Worm (Caenorhabditis elegans) whole organism, dauer: ENCODE data around the gene Y43F8B.13.

ENCODE experiments used
- unc-62 ChIP-seq: sonication (generic microtip); optimal IDR thresholded peaks from 2 replicates; lab custom pipeline; 2017; ENCODE audit warnings: missing biosample characterization, missing genetic modification reagents, missing genetic modification characterization

Gene Y43F8B.13

DNA sequence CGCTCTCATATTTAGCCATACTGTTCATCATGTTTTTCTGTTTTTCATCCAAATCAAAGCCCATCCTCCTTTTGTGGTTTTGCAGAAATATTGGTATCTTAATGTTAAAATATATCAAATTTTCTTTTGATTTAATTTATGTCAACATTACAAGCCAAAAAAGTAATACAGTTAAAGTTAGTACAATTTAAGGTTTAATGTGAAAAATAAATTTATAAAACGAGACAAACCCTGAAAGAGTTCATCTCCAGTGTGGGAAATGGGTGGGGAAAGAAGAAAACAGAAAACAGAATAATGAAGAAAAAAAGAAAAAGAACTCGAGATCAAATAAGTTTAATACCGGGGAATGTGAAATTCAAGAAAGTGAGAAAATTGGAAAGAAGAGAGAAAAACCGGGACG, 6.9 kb upstream of the Y43F8B.13 start, which contains the start of gene M04C3.2:
Gene M04C3.2 (minus strand): TSS at position 101 of the 400 bp plus-strand sequence.
- no peak for TF ChIP-seq unc-62 (GFP tag; lab: Kevin White, UChicago)

DNA sequence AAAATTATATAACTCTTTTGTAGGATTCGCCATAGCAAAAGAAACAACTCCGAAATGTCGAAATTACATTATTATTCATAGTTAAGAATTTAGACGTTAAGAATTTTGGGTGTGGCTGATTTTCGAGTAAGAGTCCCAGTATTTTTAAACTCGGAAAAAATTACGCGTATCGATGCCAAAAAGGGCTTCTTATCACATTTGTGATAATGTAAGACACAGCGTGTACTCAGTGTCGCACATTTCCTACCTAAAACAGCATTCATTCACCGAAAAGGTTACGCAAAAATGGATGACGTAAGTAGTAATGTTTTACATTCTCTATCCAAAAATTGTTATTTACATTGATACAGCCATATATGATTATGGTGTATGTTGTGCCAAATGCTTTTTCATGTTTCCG, 6.2 kb upstream of the Y43F8B.13 start, which contains the start of gene M04C3.5:
Gene M04C3.5 (plus strand): TSS at position 190 of the 400 bp plus-strand sequence.
- TF ChIP-seq unc-62 (GFP tag; lab: Kevin White, UChicago): no peak

DNA sequence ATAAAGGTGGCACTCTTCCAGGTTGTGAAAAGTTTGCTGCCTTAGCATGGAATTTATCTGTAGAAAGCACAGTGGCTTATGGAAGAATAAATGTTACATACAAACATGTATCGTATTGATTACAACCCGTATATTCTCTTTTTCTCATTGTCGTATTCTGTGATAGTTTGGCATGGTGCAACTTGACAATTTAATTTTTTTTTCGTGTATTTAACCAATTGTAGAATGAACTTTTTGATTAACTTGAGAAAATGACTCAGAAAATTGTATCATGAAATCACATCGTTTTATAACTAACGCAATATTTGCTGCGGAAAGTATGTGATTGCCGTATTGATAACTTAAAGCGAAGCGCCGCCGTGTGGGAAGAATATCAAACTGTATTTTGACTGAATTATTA, 1.4 kb downstream of the Y43F8B.13 start, which contains the start of gene Y43F8B.24:
Gene Y43F8B.24 (plus strand): TSS at position 301 of the 400 bp plus-strand sequence.
- TF ChIP-seq unc-62 (GFP tag; lab: Kevin White, UChicago): no peak

DNA sequence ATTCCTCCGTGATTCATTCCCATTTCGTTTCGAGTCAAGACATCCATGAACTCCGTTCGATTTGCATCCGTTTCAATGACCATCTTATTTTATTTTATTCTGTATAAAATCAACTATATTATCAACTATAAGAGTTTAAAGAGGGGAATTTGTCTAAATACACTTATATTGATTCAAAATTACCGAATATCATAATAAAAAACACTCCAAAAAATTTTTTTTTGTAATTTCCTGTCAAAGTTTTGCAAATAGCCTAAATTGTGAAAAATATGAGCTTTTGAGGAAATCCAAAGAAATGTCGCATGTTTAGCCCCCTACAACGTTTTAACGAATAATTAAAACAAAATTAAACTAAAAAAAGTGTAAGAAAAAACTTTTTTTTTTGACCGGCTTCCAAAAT, 6.3 kb downstream of the Y43F8B.13 start, which contains the start of gene Y43F8B.15:
Gene Y43F8B.15 (minus strand): TSS at position 101 of the 400 bp plus-strand sequence.
- TF ChIP-seq unc-62 (GFP tag; lab: Kevin White, UChicago): no peak

DNA sequence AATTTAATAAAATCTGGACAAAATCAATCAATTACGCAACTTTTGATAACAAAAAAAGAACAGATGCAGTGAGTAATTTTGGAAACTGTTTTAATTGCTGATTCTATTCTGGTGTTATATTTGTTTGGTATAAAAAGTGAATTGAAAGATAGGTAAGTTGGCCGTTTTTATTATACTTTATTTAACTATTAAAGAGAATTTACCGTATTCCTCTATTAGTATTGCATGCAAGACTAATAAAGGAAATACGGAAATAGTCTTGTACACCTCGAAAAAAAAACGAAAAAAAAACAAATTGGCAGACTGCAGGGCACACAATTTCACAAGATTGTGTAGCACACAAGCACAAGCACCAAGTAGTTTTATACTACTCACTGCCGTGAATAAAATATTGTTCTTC, 6.9 kb downstream of the Y43F8B.13 start, which contains the start of gene Y43F8B.25:
Gene Y43F8B.25 (plus strand): TSS at position 301 of the 400 bp plus-strand sequence.
- no peak for TF ChIP-seq unc-62 (GFP tag; lab: Kevin White, UChicago)

DNA sequence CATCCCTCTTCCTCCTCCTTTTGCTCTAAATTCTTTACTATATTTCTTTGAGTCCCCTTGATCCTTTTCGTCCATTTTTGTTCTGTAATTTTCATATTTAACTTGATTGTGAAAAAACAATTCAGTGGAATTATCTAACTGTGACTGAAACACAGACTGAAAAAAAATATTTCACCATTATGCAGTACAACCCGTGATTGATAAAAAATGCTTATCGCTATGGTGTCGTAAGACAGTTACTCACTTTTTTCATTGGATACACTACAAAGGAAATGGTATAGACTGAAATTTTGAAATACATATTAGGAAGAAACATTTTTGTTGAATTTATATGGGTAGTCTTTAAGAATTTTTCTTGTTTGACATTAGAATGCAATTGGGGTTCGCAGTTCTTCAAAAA, 11.8 kb downstream of the Y43F8B.13 start, which contains the start of gene Y43F8B.23:
Gene Y43F8B.23 (minus strand): TSS at position 75 of the 400 bp plus-strand sequence.
- no peak for TF ChIP-seq unc-62 (GFP tag; lab: Kevin White, UChicago)

DNA sequence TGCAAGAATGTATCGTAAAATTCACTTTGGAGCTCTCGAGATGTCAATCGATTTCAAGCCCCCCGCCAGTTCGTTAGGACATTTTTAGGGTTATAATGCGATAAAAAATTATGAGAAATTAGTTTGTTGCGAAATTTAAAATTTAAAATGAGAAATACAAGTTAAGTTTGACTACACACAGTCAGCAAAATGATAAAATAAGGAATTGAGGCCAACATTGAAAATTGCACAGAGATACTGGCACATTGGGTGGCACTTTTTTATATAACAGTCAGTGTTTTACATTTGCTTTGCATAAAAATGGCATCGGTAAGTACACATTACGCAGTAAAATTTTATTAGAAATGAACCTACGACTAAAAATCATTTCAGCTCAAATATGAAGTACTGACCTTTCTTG, 12.3 kb downstream of the Y43F8B.13 start, which contains the start of gene Y43F8B.12:
Gene Y43F8B.12 (plus strand): TSS at position 301 of the 400 bp plus-strand sequence.
- TF ChIP-seq unc-62 (GFP tag; lab: Kevin White, UChicago): no peak

DNA sequence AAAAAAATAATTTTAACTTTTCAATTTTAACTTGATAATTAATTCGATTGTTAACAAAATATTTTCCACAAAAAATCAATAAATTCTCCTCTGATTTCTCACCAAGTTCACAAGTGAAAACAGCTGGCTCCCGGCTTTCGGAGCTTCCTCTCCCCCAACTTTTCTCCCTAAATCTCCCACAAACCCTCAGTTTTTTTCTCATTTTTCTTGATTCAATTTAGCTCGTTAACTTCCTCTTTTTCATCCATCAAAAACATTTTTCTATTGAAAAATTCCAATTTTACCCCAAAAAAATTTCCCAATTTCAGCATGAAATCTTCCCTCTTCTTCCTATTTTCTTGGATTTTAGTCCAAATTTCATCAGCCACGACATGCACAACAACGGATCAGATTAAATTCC, 14.6 kb downstream of the Y43F8B.13 start, which contains the start of gene Y43F8B.11:
Gene Y43F8B.11 (plus strand): TSS at position 301 of the 400 bp plus-strand sequence.
- no peak for TF ChIP-seq unc-62 (GFP tag; lab: Kevin White, UChicago)

DNA sequence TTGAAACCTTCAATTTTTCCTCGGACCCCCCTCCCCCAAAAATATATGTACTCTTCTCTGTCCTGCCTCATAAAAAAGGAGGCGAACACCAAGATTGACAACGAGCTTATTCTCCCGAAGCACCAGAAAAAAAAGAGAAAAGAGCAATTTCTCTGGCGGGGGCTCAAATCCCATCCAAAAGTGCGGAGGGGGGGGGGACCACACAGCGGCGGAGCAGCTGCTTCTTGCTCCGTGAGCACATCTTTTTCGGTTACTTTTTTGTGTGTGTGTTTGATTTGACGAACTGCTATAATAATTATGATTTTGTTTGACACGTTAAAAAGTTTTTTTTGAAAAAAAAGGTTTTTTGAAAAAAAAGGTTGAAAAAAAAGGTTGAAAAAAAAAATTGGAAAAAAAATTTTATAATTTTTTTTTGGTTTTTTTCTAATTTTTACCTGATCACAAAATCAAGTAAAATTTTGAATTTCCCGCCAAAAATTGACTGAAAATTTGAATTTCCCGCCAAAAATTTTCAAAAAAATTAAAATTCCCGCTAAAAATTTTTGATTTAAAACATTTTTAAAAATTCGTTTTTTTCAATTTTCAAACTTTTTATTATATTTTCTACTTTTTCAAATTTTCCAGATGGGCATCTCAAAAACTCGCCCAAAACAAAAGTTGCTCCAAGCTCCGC, 18.2 kb downstream of the Y43F8B.13 start, which contains the start of gene Y43F8B.10:
Gene Y43F8B.10 (plus strand): TSS at position 623 of the 673 bp plus-strand sequence.
- no peak for TF ChIP-seq unc-62 (GFP tag; lab: Kevin White, UChicago)

DNA sequence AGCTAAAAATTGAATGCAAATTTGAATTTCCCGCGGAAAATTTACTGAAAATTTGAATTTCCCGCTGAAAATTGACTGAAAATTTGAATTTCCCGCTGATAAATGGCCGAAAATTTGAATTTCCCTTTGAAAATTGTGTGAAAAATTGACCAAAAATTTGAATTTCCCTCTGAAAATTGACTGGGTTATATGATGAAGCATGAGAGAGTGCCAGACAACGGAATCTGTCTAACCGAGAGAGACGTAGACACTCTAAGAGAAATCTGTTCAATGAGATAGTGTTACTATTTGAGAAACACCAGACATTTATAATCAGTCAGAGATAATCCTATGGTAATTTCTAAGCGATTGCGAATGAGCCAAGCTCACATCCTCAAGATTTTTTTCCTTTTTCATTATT, 21.6 kb downstream of the Y43F8B.13 start:
- no peak for TF ChIP-seq unc-62 (GFP tag; lab: Kevin White, UChicago)

DNA sequence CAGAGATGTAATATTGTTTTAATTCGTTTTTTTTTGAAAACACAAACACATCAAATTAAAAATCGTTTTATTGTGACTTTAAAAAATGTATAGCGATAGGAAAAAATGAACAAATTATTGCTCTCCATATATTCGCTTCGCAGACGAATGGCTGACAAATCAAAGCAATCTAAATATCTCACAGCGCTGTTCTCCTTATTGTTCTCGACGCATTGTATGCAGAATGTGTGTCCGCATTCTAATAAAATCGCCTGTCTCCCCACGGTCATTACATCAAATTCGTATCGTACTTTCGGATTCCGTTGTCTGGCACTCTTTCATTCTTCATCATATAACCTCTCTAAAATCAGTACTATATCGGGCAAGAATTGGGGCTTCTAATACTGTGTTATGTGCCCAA, 22.1 kb downstream of the Y43F8B.13 start, which contains the start of gene Y43F8B.9:
Gene Y43F8B.9 (plus strand): TSS at position 301 of the 400 bp plus-strand sequence.
- TF ChIP-seq unc-62 (GFP tag; lab: Kevin White, UChicago): no peak

DNA sequence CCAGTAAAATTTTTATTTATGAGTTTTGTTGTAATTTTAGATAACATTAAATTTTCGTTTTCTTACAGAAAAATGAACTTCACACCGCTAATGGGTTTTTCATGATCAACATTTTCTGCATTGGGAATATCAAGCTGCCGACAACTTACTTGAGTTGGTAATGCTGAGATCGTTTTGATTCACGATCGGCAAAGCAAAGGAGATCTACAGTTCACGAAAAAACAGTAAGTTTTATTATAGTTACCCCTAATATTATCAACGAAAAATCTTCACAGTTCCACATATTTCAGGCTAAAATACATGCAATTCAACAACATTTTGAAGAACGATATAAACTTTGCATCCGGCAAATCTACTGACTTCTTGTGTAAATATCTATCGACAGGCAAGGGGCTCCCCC, 26.8 kb downstream of the Y43F8B.13 start, which contains the start of gene Y43F8B.22:
Gene Y43F8B.22 (plus strand): TSS at position 301 of the 400 bp plus-strand sequence.
- no peak for TF ChIP-seq unc-62 (GFP tag; lab: Kevin White, UChicago)

DNA sequence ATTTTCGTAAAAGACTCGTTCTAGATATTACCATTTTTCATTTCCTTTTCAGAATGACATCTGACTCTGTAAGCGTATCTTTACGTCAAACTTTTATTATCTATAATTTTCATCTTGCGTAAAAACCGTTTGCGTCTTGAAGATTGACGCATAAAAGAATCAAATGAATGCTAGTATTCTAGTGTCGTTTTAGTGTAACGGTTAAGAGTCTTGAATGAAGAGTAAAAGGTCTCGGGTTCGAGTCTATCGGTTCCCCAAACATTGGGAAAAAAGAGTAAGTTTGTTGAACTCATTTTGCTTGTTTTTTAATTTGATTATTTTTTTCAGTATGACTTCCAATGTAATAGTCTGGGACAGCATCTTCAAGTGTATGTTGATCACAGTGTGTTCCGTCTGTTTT, 28.8 kb downstream of the Y43F8B.13 start, which contains the start of gene Y43F8B.17:
Gene Y43F8B.17 (plus strand): TSS at position 215 of the 400 bp plus-strand sequence.
- TF ChIP-seq unc-62 (GFP tag; lab: Kevin White, UChicago): no peak

DNA sequence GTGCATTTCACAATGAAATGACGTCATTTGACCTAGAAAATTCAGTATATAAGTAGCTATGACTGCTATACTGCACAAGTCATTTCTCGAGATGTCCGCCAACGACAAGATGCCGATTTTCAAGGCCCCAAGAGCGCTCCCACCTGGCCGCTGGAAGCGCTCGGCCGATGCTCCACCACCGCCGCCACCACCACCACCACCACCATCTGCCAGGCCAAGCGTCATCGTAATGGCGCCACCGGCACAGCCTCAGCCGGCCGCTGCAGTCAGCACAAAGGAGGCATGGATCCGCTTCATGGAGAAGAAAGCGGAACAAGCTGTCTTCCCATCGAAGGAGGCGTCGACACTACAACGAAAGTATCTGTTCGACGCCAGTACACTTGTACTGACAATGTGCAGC, 29.5 kb downstream of the Y43F8B.13 start, which contains the start of gene Y43F8B.28:
Gene Y43F8B.28 (plus strand): TSS at position 59 of the 400 bp plus-strand sequence.
- no peak for TF ChIP-seq unc-62 (GFP tag; lab: Kevin White, UChicago)

DNA sequence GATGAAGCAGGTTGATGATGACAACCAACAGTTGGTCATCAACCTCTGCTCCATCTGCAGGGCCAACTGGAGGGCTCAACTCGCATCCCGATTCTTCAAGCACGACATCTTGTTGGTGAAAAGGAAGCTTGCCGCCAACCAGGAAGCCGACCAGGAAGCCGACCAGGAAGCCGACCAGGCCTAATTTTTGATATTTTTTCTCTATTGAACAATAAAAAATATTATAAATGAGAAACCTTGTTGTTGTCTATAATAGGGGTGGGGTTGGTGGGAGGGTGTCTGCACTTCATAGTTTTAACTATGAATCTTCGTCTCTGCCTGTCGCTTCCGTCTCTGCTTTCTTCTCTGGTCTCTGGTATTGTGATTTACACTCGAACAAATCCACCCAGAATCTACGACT, 29.9 kb downstream of the Y43F8B.13 start, which contains the start of gene Y43F8B.18:
Gene Y43F8B.18 (plus strand): TSS at position 301 of the 400 bp plus-strand sequence.
- no peak for TF ChIP-seq unc-62 (GFP tag; lab: Kevin White, UChicago)

DNA sequence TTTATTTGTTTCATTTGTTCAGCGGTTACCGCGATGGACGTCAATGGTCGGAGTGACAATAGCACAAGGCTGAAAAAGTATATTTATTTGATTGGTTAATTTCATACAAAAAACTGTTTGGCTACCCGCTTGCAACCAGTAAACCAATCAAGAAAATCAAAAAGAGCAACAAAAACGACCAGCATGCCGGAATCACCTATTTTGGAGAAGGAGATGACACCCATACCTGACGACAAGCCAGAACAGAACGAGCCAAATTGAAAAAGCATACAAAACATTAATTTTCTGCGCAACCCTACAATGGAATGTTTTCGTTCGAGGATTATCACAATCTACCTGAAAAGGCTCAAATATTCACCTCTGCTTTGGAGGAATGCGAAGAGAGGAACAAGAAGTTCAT, 34.7 kb downstream of the Y43F8B.13 start, which contains the start of gene Y43F8B.7:
Gene Y43F8B.7 (plus strand): TSS at position 301 of the 400 bp plus-strand sequence.
- TF ChIP-seq unc-62 (GFP tag; lab: Kevin White, UChicago): no peak
